Worm (Caenorhabditis elegans) whole organism, young adult: ENCODE data around the gene fbxb-24.

Source experiments
- C17E4.6 ChIP-seq: fragments of 200-800 bp; sonication (Bioruptor generic); IDR thresholded peaks from 2 replicates; pipeline ENCODE4 v1.3.6; 2022; ENCODE audit warnings: missing genetic modification reagents, missing genetic modification characterization, missing compliant biosample characterization
- F22D6.2 ChIP-seq: sonication (generic microtip); optimal IDR thresholded peaks from 2 replicates; lab custom pipeline; 2016; ENCODE audit warnings: mild to moderate bottlenecking, missing genetic modification characterization, missing compliant biosample characterization
- F23B12.7 ChIP-seq: sonication (generic microtip); optimal IDR thresholded peaks from 2 replicates; lab custom pipeline; 2017; ENCODE audit warnings: missing genetic modification characterization, mild to moderate bottlenecking, missing compliant biosample characterization, antibody characterized with exemption, moderate library complexity; ENCODE audit not compliant: insufficient read depth
- F37B4.10 ChIP-seq: fragments of 200-800 bp; sonication (Bioruptor generic); IDR thresholded peaks from 2 replicates; pipeline ENCODE4 v1.3.6; 2022; ENCODE audit warnings: missing genetic modification characterization, missing compliant biosample characterization
- F55B11.4 ChIP-seq: sonication (generic microtip); optimal IDR thresholded peaks from 2 replicates; lab custom pipeline; 2016; ENCODE audit warnings: missing compliant biosample characterization, missing genetic modification characterization, borderline replicate concordance; ENCODE audit not compliant: insufficient read depth
- F57A8.1 ChIP-seq: fragments of 200-800 bp; sonication (Bioruptor generic); optimal IDR thresholded peaks from 2 replicates; lab custom pipeline; 2018; ENCODE audit warnings: mild to moderate bottlenecking, missing genetic modification characterization, moderate library complexity, missing compliant biosample characterization
- K11D2.4 ChIP-seq: fragments of 200-800 bp; sonication (Bioruptor generic); IDR thresholded peaks from 2 replicates; pipeline ENCODE4 v1.3.6; 2022; ENCODE audit warnings: missing genetic modification reagents, missing genetic modification characterization, missing compliant biosample characterization
- Y53F4B.3 ChIP-seq: fragments of 200-800 bp; sonication (Bioruptor generic); IDR thresholded peaks from 2 replicates; pipeline ENCODE4 v1.3.6; 2022; ENCODE audit warnings: missing genetic modification reagents, missing genetic modification characterization, missing compliant biosample characterization
- Y95B8A.8 ChIP-seq: fragments of 200-800 bp; sonication (Bioruptor generic); IDR thresholded peaks from 2 replicates; pipeline ENCODE4 v1.3.6; 2022; ENCODE audit warnings: missing genetic modification reagents, missing genetic modification characterization, missing compliant biosample characterization
- akir-1 ChIP-seq: fragments of 200-800 bp; sonication (Bioruptor generic); optimal IDR thresholded peaks from 2 replicates; lab custom pipeline; 2018; ENCODE audit warnings: mild to moderate bottlenecking, missing genetic modification characterization, moderate library complexity, missing compliant biosample characterization
- ama-1 ChIP-seq, 3 experiments: fragments of 150-350 bp in 1 of 3; sonication (generic microtip) in 2 of 3; optimal IDR thresholded peaks; 2 replicates each; lab custom pipeline; 2014 to 2018; ENCODE audit warnings: missing biosample characterization in 2 of 3, missing genetic modification characterization in 2 of 3, missing genetic modification reagents in 2 of 3
- atf-7 ChIP-seq: sonication (generic microtip); optimal IDR thresholded peaks from 2 replicates; lab custom pipeline; 2017; ENCODE audit warnings: mild to moderate bottlenecking, missing genetic modification characterization, missing compliant biosample characterization
- attf-3 ChIP-seq: fragments of 200-800 bp; sonication (Bioruptor generic); conservative IDR thresholded peaks from 2 replicates; pipeline ENCODE4 v1.3.6; 2022; ENCODE audit warnings: missing genetic modification reagents, missing genetic modification characterization, missing compliant biosample characterization
- attf-6 ChIP-seq: fragments of 200-800 bp; sonication (Bioruptor generic); IDR thresholded peaks from 2 replicates; pipeline ENCODE4 v1.3.6; 2022; ENCODE audit warnings: missing genetic modification reagents, missing genetic modification characterization, missing compliant biosample characterization
- bed-2 ChIP-seq: fragments of 200-800 bp; sonication (Bioruptor generic); IDR thresholded peaks from 2 replicates; pipeline ENCODE4 v1.3.6; 2022; ENCODE audit warnings: missing genetic modification reagents, missing genetic modification characterization, missing compliant biosample characterization
- cebp-1 ChIP-seq, 2 experiments: fragments of 200-800 bp in 1 of 2; sonication (Bioruptor generic) in 1 of 2; sonication (generic microtip) in 1 of 2; IDR thresholded peaks in 1 of 2; optimal IDR thresholded peaks in 1 of 2; 2 replicates each; pipeline versions ENCODE4 v1.3.6 to Lab custom; 2017 to 2022; ENCODE audit warnings: missing compliant biosample characterization in 2 of 2, missing genetic modification characterization in 2 of 2, mild to moderate bottlenecking in 1 of 2, missing genetic modification reagents in 1 of 2, moderate library complexity in 1 of 2
- ceh-79 ChIP-seq: sonication (generic microtip); optimal IDR thresholded peaks from 2 replicates; lab custom pipeline; 2017; ENCODE audit warnings: mild to moderate bottlenecking, missing genetic modification characterization, missing compliant biosample characterization
- chd-7 ChIP-seq: sonication (generic microtip); optimal IDR thresholded peaks from 2 replicates; lab custom pipeline; 2016; ENCODE audit warnings: mild to moderate bottlenecking, missing genetic modification characterization, moderate library complexity, missing compliant biosample characterization
- die-1 ChIP-seq: sonication (generic microtip); optimal IDR thresholded peaks from 2 replicates; lab custom pipeline; 2016; ENCODE audit warnings: missing genotype, mild to moderate bottlenecking, missing genetic modification characterization, missing compliant biosample characterization
- dox-1 ChIP-seq: fragments of 200-800 bp; sonication (Bioruptor generic); IDR thresholded peaks from 2 replicates; pipeline ENCODE4 v1.3.6; 2022; ENCODE audit warnings: missing genetic modification reagents, missing genetic modification characterization, missing compliant biosample characterization
- dpff-1 ChIP-seq: sonication (generic microtip); optimal IDR thresholded peaks from 2 replicates; lab custom pipeline; 2017; ENCODE audit warnings: mild to moderate bottlenecking, missing genetic modification characterization, missing compliant biosample characterization
- egl-44 ChIP-seq: fragments of 200-800 bp; sonication (Bioruptor generic); IDR thresholded peaks from 2 replicates; pipeline ENCODE4 v1.3.6; 2022; ENCODE audit warnings: missing genetic modification reagents, missing genetic modification characterization, missing compliant biosample characterization
- him-1 ChIP-seq: sonication (generic microtip); optimal IDR thresholded peaks from 2 replicates; lab custom pipeline; 2016; ENCODE audit warnings: missing genotype, missing genetic modification reagents, missing genetic modification characterization, missing compliant biosample characterization
- hlh-12 ChIP-seq: sonication (generic microtip); optimal IDR thresholded peaks from 2 replicates; lab custom pipeline; 2016; ENCODE audit warnings: missing genetic modification characterization, missing compliant biosample characterization
- hlh-26 ChIP-seq: fragments of 200-800 bp; sonication (Bioruptor generic); conservative IDR thresholded peaks from 2 replicates; pipeline ENCODE4 v1.3.6; 2022; ENCODE audit warnings: missing genetic modification reagents, missing genetic modification characterization, missing compliant biosample characterization
- hrde-1 ChIP-seq: sonication (generic microtip); optimal IDR thresholded peaks from 2 replicates; lab custom pipeline; 2016; ENCODE audit warnings: missing genetic modification characterization, mild to moderate bottlenecking, missing compliant biosample characterization, moderate library complexity, missing genotype, missing genetic modification reagents, borderline replicate concordance
- lag-1 ChIP-seq: fragments of 200-800 bp; sonication (Bioruptor generic); IDR thresholded peaks from 2 replicates; pipeline ENCODE4 v1.3.6; 2022; ENCODE audit warnings: missing genetic modification reagents, missing genetic modification characterization, missing compliant biosample characterization
- lin-35 ChIP-seq, 3 experiments: fragments of 150-350 bp in 2 of 3; sonication (generic microtip) in 1 of 3; optimal IDR thresholded peaks; 2 replicates each; lab custom pipeline; 2014 to 2018; ENCODE audit warnings: missing biosample characterization in 3 of 3, missing genetic modification characterization in 3 of 3, missing genetic modification reagents in 3 of 3
- lin-40 ChIP-seq: sonication (generic microtip); optimal IDR thresholded peaks from 2 replicates; lab custom pipeline; 2016; ENCODE audit warnings: missing genetic modification characterization, mild to moderate bottlenecking, missing compliant biosample characterization, missing genotype, missing genetic modification reagents
- madf-10 ChIP-seq: sonication (generic microtip); optimal IDR thresholded peaks from 2 replicates; lab custom pipeline; 2016; ENCODE audit warnings: mild to moderate bottlenecking, missing genetic modification characterization, missing compliant biosample characterization
- madf-6 ChIP-seq: fragments of 200-800 bp; sonication (Bioruptor generic); IDR thresholded peaks from 2 replicates; pipeline ENCODE4 v1.3.6; 2022; ENCODE audit warnings: missing genetic modification reagents, missing genetic modification characterization, missing compliant biosample characterization
- mcd-1 ChIP-seq: fragments of 200-800 bp; sonication (Bioruptor generic); IDR thresholded peaks from 2 replicates; pipeline ENCODE4 v1.3.6; 2022; ENCODE audit warnings: missing genetic modification reagents, missing genetic modification characterization, missing compliant biosample characterization
- mes-4 ChIP-seq: sonication (generic microtip); optimal IDR thresholded peaks from 2 replicates; lab custom pipeline; 2016; ENCODE audit warnings: missing genotype, missing genetic modification characterization, missing compliant biosample characterization
- mxl-1 ChIP-seq: sonication (generic microtip); optimal IDR thresholded peaks from 2 replicates; lab custom pipeline; 2016; ENCODE audit warnings: missing genetic modification characterization, missing compliant biosample characterization
- rec-8 ChIP-seq, 2 experiments: sonication (generic microtip); optimal IDR thresholded peaks; 2 replicates each; lab custom pipeline; 2016; ENCODE audit warnings: mild to moderate bottlenecking in 2 of 2, missing genetic modification characterization in 2 of 2, missing genetic modification reagents in 2 of 2, missing genotype in 2 of 2, missing biosample characterization in 1 of 2, missing compliant biosample characterization in 1 of 2, moderate library complexity in 1 of 2
- sea-2 ChIP-seq: fragments of 200-800 bp; sonication (Bioruptor generic); IDR thresholded peaks from 2 replicates; pipeline ENCODE4 v1.3.6; 2022; ENCODE audit warnings: missing genetic modification characterization, missing compliant biosample characterization
- snpc-1.1 ChIP-seq: sonication (generic microtip); optimal IDR thresholded peaks from 2 replicates; lab custom pipeline; 2017; ENCODE audit warnings: missing genetic modification characterization, mild to moderate bottlenecking, missing compliant biosample characterization, antibody characterized with exemption, moderate library complexity, missing genotype, missing genetic modification reagents; ENCODE audit not compliant: insufficient read depth
- snpc-4 ChIP-seq, 5 experiments: fragments of 150-350 bp in 1 of 5; sonication (generic microtip) in 4 of 5; optimal IDR thresholded peaks; 2 replicates each; lab custom pipeline; 2014 to 2018; ENCODE audit warnings: missing genetic modification characterization in 5 of 5, missing biosample characterization in 3 of 5, antibody characterized with exemption in 2 of 5, mild to moderate bottlenecking in 2 of 5, missing compliant biosample characterization in 2 of 5, missing genotype in 2 of 5, moderate library complexity in 2 of 5, missing genetic modification reagents in 1 of 5
- sptf-2 ChIP-seq: fragments of 200-800 bp; sonication (Bioruptor generic); optimal IDR thresholded peaks from 2 replicates; lab custom pipeline; 2018; ENCODE audit warnings: mild to moderate bottlenecking, missing genetic modification characterization, missing compliant biosample characterization
- xnd-1 ChIP-seq: sonication (generic microtip); optimal IDR thresholded peaks from 2 replicates; lab custom pipeline; 2016; ENCODE audit warnings: missing genotype, missing genetic modification reagents, missing genetic modification characterization, missing compliant biosample characterization
- zfh-2 ChIP-seq: fragments of 200-800 bp; sonication (Bioruptor generic); conservative IDR thresholded peaks from 2 replicates; pipeline ENCODE4 v1.3.6; 2022; ENCODE audit warnings: missing genetic modification reagents, missing genetic modification characterization, missing compliant biosample characterization
- ztf-28 ChIP-seq: fragments of 200-800 bp; sonication (Bioruptor generic); IDR thresholded peaks from 2 replicates; pipeline ENCODE4 v1.3.6; 2022; ENCODE audit warnings: missing genetic modification reagents, missing genetic modification characterization, missing compliant biosample characterization
- ztf-3 ChIP-seq: fragments of 200-800 bp; sonication (Bioruptor generic); optimal IDR thresholded peaks from 2 replicates; lab custom pipeline; 2018; ENCODE audit warnings: mild to moderate bottlenecking, missing genetic modification characterization, missing compliant biosample characterization

fbxb-24 gene

DNA sequence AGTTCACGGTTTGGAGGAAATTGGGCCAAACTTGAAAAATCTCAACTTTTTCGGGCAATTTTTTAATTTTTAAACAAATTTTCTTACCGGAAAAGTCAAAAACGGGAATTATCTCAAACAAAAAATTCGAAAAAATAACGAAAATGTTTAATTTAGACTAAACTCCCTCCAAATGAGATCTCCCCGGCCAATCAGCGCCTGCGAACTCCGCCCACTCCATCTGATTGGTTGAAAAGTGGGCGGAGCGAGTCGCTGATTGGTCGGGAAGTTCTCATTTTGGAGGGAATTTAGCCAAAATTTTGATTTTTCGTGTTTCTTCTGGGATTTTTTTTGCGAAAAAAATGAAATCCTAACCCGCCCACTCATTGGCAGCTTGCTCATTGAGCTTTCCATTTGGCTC lies 12.1 kb upstream of the fbxb-24 start:
- TF ChIP-seq sptf-2 (GFP tag; lab: Kevin White, UChicago), result no peak
- no peak for TF ChIP-seq dox-1
- no peak for TF ChIP-seq ztf-28 (GFP tag; lab: Robert Waterston, UW)
- TF ChIP-seq K11D2.4 (GFP tag; lab: Robert Waterston, UW), result no peak
- no peak for TF ChIP-seq madf-6
- TF ChIP-seq sea-2 (GFP tag; lab: Robert Waterston, UW), result no peak
- no peak for TF ChIP-seq cebp-1 (GFP tag; IDR thresholded peaks at IDR 0.05; lab: Robert Waterston, UW)
- no peak for TF ChIP-seq cebp-1 (tag; optimal IDR thresholded peaks at IDR 0.05; lab: Kevin White, UChicago)
- no peak for TF ChIP-seq attf-3
- TF ChIP-seq egl-44, result no peak
- no peak for TF ChIP-seq chd-7 (tag; lab: Kevin White, UChicago)
- no peak for TF ChIP-seq mcd-1 (GFP tag; lab: Robert Waterston, UW)
- no peak for TF ChIP-seq die-1 (tag; lab: Kevin White, UChicago)
- no peak for TF ChIP-seq hrde-1 (tag; lab: Kevin White, UChicago)
- no peak for TF ChIP-seq akir-1 (GFP tag; lab: Kevin White, UChicago)
- no peak for TF ChIP-seq dpff-1 (tag; lab: Kevin White, UChicago)

DNA sequence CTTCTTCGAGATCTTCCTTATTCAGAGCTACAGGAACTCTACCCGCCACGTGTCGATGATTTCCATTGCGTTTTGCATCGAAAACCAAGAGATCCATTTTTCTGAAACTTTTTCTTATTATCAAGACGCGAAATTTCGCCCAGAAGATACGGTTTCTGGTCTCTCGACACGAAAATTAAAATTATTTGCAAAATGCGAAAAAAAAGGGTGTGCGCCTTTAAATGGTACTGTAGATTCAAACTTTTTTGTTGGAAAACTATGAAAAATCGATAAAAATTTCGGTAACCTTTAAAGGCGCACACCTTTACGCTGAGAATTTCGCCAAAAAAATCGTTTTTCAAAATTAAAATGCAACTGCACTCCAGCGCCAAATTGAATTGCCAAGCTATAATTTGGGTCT lies 10.6 kb upstream of the fbxb-24 start, which contains the start of gene tsen-2:
tsen-2 (minus strand) TSS at position 101 of the 400 bp plus-strand sequence.
- TF ChIP-seq rec-8 (tag; optimal IDR thresholded peaks at IDR 0.05; lab: Kevin White, UChicago) (no peak), xnd-1 (no peak), ceh-79 (tag; lab: Kevin White, UChicago) (no peak), hlh-12 (tag; lab: Kevin White, UChicago) (no peak), ama-1 (optimal IDR thresholded peaks at IDR 0.05; lab: Kevin White, UChicago) (no peak), ama-1 (GFP tag; optimal IDR thresholded peaks at IDR 0.05; lab: Kevin White, UChicago) (no peak), mcd-1 (GFP tag; lab: Robert Waterston, UW) (no peak), mxl-1 (no peak), Y53F4B.3 (GFP tag; lab: Robert Waterston, UW) (no peak), snpc-1.1 (tag; lab: Kevin White, UChicago) (no peak), die-1 (tag; lab: Kevin White, UChicago) (no peak), snpc-4 (GFP tag; optimal IDR thresholded peaks at IDR 0.05; lab: Kevin White, UChicago) (no peak), snpc-4 (tag; optimal IDR thresholded peaks at IDR 0.05; lab: Kevin White, UChicago) (no peak), hlh-26 (GFP tag; lab: Robert Waterston, UW) (no peak), akir-1 (GFP tag; lab: Kevin White, UChicago) (no peak), F55B11.4 (tag; lab: Kevin White, UChicago) (no peak), lag-1 (GFP tag; lab: Robert Waterston, UW) (no peak), zfh-2 (no peak), bed-2 (GFP tag; lab: Robert Waterston, UW) (no peak), mes-4 (tag; lab: Kevin White, UChicago) (no peak), attf-6 (GFP tag; lab: Robert Waterston, UW) (no peak)

DNA sequence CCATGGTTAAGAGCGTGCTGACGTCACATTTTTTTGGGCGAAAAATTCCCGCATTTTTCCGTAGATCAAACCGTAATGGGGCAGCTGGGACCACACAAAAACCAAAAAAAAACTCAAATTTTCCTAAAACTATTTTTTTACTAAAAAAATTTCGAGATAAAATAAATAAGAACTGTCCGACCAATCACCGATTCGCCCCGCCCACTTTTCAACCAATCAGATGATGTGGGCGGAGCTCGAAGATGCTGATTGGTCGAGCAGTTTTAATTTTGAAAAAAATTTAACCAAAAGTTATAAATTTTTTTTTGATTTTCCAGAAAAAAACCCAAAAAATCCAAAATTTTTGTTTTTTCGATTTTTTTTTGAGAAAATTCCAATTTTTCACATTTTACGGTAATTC lies 8.7 kb upstream of the fbxb-24 start:
- TF ChIP-seq F37B4.10 (GFP tag; lab: Robert Waterston, UW) (no peak), F23B12.7 (no peak), Y95B8A.8 (GFP tag; lab: Robert Waterston, UW) (no peak), mxl-1 (no peak), ama-1 (optimal IDR thresholded peaks at IDR 0.05; lab: Kevin White, UChicago) (no peak), ama-1 (GFP tag; optimal IDR thresholded peaks at IDR 0.05; lab: Kevin White, UChicago) (no peak), F22D6.2 (tag; lab: Kevin White, UChicago) (no peak), him-1 (tag; lab: Kevin White, UChicago) (no peak), rec-8 (tag; optimal IDR thresholded peaks at IDR 0.05; lab: Kevin White, UChicago) (no peak), lin-40 (tag; lab: Kevin White, UChicago) (no peak), atf-7 (no peak), F57A8.1 (GFP tag; lab: Kevin White, UChicago) (no peak), lin-35 (GFP tag; optimal IDR thresholded peaks at IDR 0.05; lab: Kevin White, UChicago) (no peak), C17E4.6 (GFP tag; lab: Robert Waterston, UW) (no peak), ztf-3 (GFP tag; lab: Kevin White, UChicago) (no peak), madf-10 (tag; lab: Kevin White, UChicago) (no peak), dox-1 (no peak), hlh-26 (GFP tag; lab: Robert Waterston, UW) (no peak)
